Worm (Caenorhabditis elegans) whole organism, young adult: ENCODE measurements around the gene str-233.

ENCODE experiments used
- B0336.3 ChIP-seq: fragments of 200-800 bp; sonication (Bioruptor generic); IDR thresholded peaks from 2 replicates; pipeline ENCODE4 v1.3.6; 2022; ENCODE audit warnings: missing genetic modification characterization, missing compliant biosample characterization
- D2030.7 ChIP-seq: fragments of 200-800 bp; sonication (Bioruptor generic); IDR thresholded peaks from 2 replicates; pipeline ENCODE4 v1.3.6; 2022; ENCODE audit warnings: missing genetic modification reagents, missing genetic modification characterization, missing compliant biosample characterization
- F23B12.7 ChIP-seq: sonication (generic microtip); optimal IDR thresholded peaks from 2 replicates; lab custom pipeline; 2017; ENCODE audit warnings: missing genetic modification characterization, mild to moderate bottlenecking, missing compliant biosample characterization, antibody characterized with exemption, moderate library complexity; ENCODE audit not compliant: insufficient read depth
- F39B2.1 ChIP-seq: fragments of 200-800 bp; sonication (Bioruptor generic); IDR thresholded peaks from 2 replicates; pipeline ENCODE4 v1.3.6; 2022; ENCODE audit warnings: missing genetic modification reagents, missing genetic modification characterization, missing compliant biosample characterization
- K12H6.12 ChIP-seq: fragments of 200-800 bp; sonication (Bioruptor generic); optimal IDR thresholded peaks from 2 replicates; lab custom pipeline; 2018; ENCODE audit warnings: mild to moderate bottlenecking, missing genetic modification characterization, missing compliant biosample characterization
- T26A5.8 ChIP-seq: sonication (generic microtip); optimal IDR thresholded peaks from 2 replicates; lab custom pipeline; 2016; ENCODE audit warnings: missing genetic modification characterization, missing compliant biosample characterization
- Y53F4B.3 ChIP-seq: fragments of 200-800 bp; sonication (Bioruptor generic); IDR thresholded peaks from 2 replicates; pipeline ENCODE4 v1.3.6; 2022; ENCODE audit warnings: missing genetic modification reagents, missing genetic modification characterization, missing compliant biosample characterization
- Y53G8AR.9 ChIP-seq: fragments of 200-800 bp; sonication (Bioruptor generic); conservative IDR thresholded peaks from 2 replicates; pipeline ENCODE4 v1.3.6; 2022; ENCODE audit warnings: missing genetic modification reagents, missing genetic modification characterization, missing compliant biosample characterization
- Y79H2A.3 ChIP-seq: fragments of 200-800 bp; sonication (Bioruptor generic); conservative IDR thresholded peaks from 2 replicates; pipeline ENCODE4 v1.3.6; 2022; ENCODE audit warnings: missing genetic modification reagents, missing genetic modification characterization, missing compliant biosample characterization
- aptf-2 ChIP-seq: fragments of 200-800 bp; sonication (Bioruptor generic); conservative IDR thresholded peaks from 2 replicates; pipeline ENCODE4 v1.3.6; 2022; ENCODE audit warnings: missing genetic modification reagents, missing genetic modification characterization, missing compliant biosample characterization
- aptf-3 ChIP-seq: fragments of 200-800 bp; sonication (Bioruptor generic); IDR thresholded peaks from 2 replicates; pipeline ENCODE4 v1.3.6; 2022; ENCODE audit warnings: missing genetic modification characterization, missing compliant biosample characterization
- ccch-3 ChIP-seq: fragments of 200-800 bp; sonication (Bioruptor generic); optimal IDR thresholded peaks from 2 replicates; lab custom pipeline; 2018; ENCODE audit warnings: mild to moderate bottlenecking, missing genetic modification characterization, missing compliant biosample characterization
- cebp-1 ChIP-seq, 2 experiments: fragments of 200-800 bp in 1 of 2; sonication (Bioruptor generic) in 1 of 2; sonication (generic microtip) in 1 of 2; IDR thresholded peaks in 1 of 2; optimal IDR thresholded peaks in 1 of 2; 2 replicates each; pipeline versions ENCODE4 v1.3.6 to Lab custom; 2017 to 2022; ENCODE audit warnings: missing compliant biosample characterization in 2 of 2, missing genetic modification characterization in 2 of 2, mild to moderate bottlenecking in 1 of 2, missing genetic modification reagents in 1 of 2, moderate library complexity in 1 of 2
- ceh-40 ChIP-seq: fragments of 200-800 bp; sonication (Bioruptor generic); IDR thresholded peaks from 2 replicates; pipeline ENCODE4 v1.3.6; 2022; ENCODE audit warnings: missing genetic modification characterization, missing compliant biosample characterization
- ceh-91 ChIP-seq: fragments of 200-800 bp; sonication (Bioruptor generic); IDR thresholded peaks from 2 replicates; pipeline ENCODE4 v1.3.6; 2022; ENCODE audit warnings: missing genetic modification reagents, missing genetic modification characterization, missing compliant biosample characterization
- dpff-1 ChIP-seq: sonication (generic microtip); optimal IDR thresholded peaks from 2 replicates; lab custom pipeline; 2017; ENCODE audit warnings: mild to moderate bottlenecking, missing genetic modification characterization, missing compliant biosample characterization
- dpl-1 ChIP-seq: fragments of 150-350 bp; optimal IDR thresholded peaks from 2 replicates; lab custom pipeline; 2014; ENCODE audit warnings: missing biosample characterization, missing genetic modification reagents, missing genetic modification characterization
- efl-1 ChIP-seq: fragments of 150-350 bp; optimal IDR thresholded peaks from 2 replicates; lab custom pipeline; 2014; ENCODE audit warnings: missing biosample characterization, missing genetic modification reagents, missing genetic modification characterization
- egl-44 ChIP-seq: fragments of 200-800 bp; sonication (Bioruptor generic); IDR thresholded peaks from 2 replicates; pipeline ENCODE4 v1.3.6; 2022; ENCODE audit warnings: missing genetic modification reagents, missing genetic modification characterization, missing compliant biosample characterization
- egrh-3 ChIP-seq: fragments of 200-800 bp; sonication (Bioruptor generic); IDR thresholded peaks from 2 replicates; pipeline ENCODE4 v1.3.6; 2022; ENCODE audit warnings: missing genetic modification reagents, missing genetic modification characterization, missing compliant biosample characterization
- hrde-1 ChIP-seq: sonication (generic microtip); optimal IDR thresholded peaks from 2 replicates; lab custom pipeline; 2016; ENCODE audit warnings: missing genetic modification characterization, mild to moderate bottlenecking, missing compliant biosample characterization, moderate library complexity, missing genotype, missing genetic modification reagents, borderline replicate concordance
- hsf-1 ChIP-seq: fragments of 200-800 bp; sonication (Bioruptor generic); IDR thresholded peaks from 2 replicates; pipeline ENCODE4 v1.3.6; 2022; ENCODE audit warnings: missing genetic modification reagents, missing genetic modification characterization, missing compliant biosample characterization
- let-526 ChIP-seq: fragments of 200-800 bp; sonication (Bioruptor generic); IDR thresholded peaks from 2 replicates; pipeline ENCODE4 v1.3.6; 2022; ENCODE audit warnings: missing genetic modification reagents, missing genetic modification characterization, missing compliant biosample characterization
- let-607 ChIP-seq, 2 experiments: fragments of 200-800 bp in 1 of 2; sonication (Bioruptor generic) in 1 of 2; sonication (generic microtip) in 1 of 2; optimal IDR thresholded peaks; 2 replicates each; lab custom pipeline; 2016 to 2018; ENCODE audit warnings: mild to moderate bottlenecking in 2 of 2, missing compliant biosample characterization in 2 of 2, missing genetic modification characterization in 2 of 2, moderate library complexity in 2 of 2, missing genotype in 1 of 2
- lin-26 ChIP-seq: fragments of 200-800 bp; sonication (Bioruptor generic); IDR thresholded peaks from 2 replicates; pipeline ENCODE4 v1.3.6; 2022; ENCODE audit warnings: missing genetic modification reagents, missing genetic modification characterization, missing compliant biosample characterization
- lin-54 ChIP-seq: fragments of 200-800 bp; sonication (Bioruptor generic); optimal IDR thresholded peaks from 2 replicates; lab custom pipeline; 2018; ENCODE audit warnings: mild to moderate bottlenecking, missing genetic modification characterization, missing compliant biosample characterization
- lir-1 ChIP-seq: fragments of 200-800 bp; sonication (Bioruptor generic); conservative IDR thresholded peaks from 2 replicates; pipeline ENCODE4 v1.3.6; 2022; ENCODE audit warnings: missing genetic modification reagents, missing genetic modification characterization, missing compliant biosample characterization
- lsy-27 ChIP-seq: sonication (generic microtip); optimal IDR thresholded peaks from 2 replicates; lab custom pipeline; 2017; ENCODE audit warnings: missing genetic modification characterization, mild to moderate bottlenecking, missing compliant biosample characterization, antibody characterized with exemption, missing genotype, borderline replicate concordance; ENCODE audit not compliant: insufficient read depth
- madf-3 ChIP-seq: fragments of 200-800 bp; sonication (Bioruptor generic); IDR thresholded peaks from 2 replicates; pipeline ENCODE4 v1.3.6; 2022; ENCODE audit warnings: missing genetic modification reagents, missing genetic modification characterization, missing compliant biosample characterization
- madf-6 ChIP-seq: fragments of 200-800 bp; sonication (Bioruptor generic); IDR thresholded peaks from 2 replicates; pipeline ENCODE4 v1.3.6; 2022; ENCODE audit warnings: missing genetic modification reagents, missing genetic modification characterization, missing compliant biosample characterization
- madf-8 ChIP-seq: fragments of 200-800 bp; sonication (Bioruptor generic); conservative IDR thresholded peaks from 2 replicates; pipeline ENCODE4 v1.3.6; 2022; ENCODE audit warnings: missing genetic modification reagents, missing genetic modification characterization, missing compliant biosample characterization
- mes-4 ChIP-seq: sonication (generic microtip); optimal IDR thresholded peaks from 2 replicates; lab custom pipeline; 2016; ENCODE audit warnings: missing genotype, missing genetic modification characterization, missing compliant biosample characterization
- nhr-120 ChIP-seq: fragments of 200-800 bp; sonication (Bioruptor generic); IDR thresholded peaks from 2 replicates; pipeline ENCODE4 v1.3.6; 2022; ENCODE audit warnings: missing genetic modification characterization, missing compliant biosample characterization
- nhr-27 ChIP-seq: fragments of 200-800 bp; sonication (Bioruptor generic); optimal IDR thresholded peaks from 2 replicates; lab custom pipeline; 2018; ENCODE audit warnings: mild to moderate bottlenecking, missing genetic modification characterization, moderate library complexity, missing compliant biosample characterization
- nhr-90 ChIP-seq: sonication (generic microtip); optimal IDR thresholded peaks from 2 replicates; lab custom pipeline; 2016; ENCODE audit warnings: missing genotype, mild to moderate bottlenecking, missing genetic modification characterization, missing compliant biosample characterization
- pha-4 ChIP-seq: fragments of 150-350 bp; sonication (generic microtip); optimal IDR thresholded peaks from 2 replicates; lab custom pipeline; 2014; ENCODE audit warnings: missing biosample characterization, missing genetic modification reagents, missing genetic modification characterization
- sea-2 ChIP-seq: fragments of 200-800 bp; sonication (Bioruptor generic); IDR thresholded peaks from 2 replicates; pipeline ENCODE4 v1.3.6; 2022; ENCODE audit warnings: missing genetic modification characterization, missing compliant biosample characterization
- snpc-1.3 ChIP-seq: sonication (generic microtip); optimal IDR thresholded peaks from 2 replicates; lab custom pipeline; 2017; ENCODE audit warnings: missing genetic modification characterization, mild to moderate bottlenecking, missing compliant biosample characterization, antibody characterized with exemption, moderate library complexity, missing genotype, missing genetic modification reagents; ENCODE audit not compliant: insufficient read depth
- snpc-3.4 ChIP-seq: sonication (generic microtip); optimal IDR thresholded peaks from 2 replicates; lab custom pipeline; 2017; ENCODE audit warnings: missing genetic modification characterization, mild to moderate bottlenecking, missing compliant biosample characterization, antibody characterized with exemption, moderate library complexity, missing genotype, missing genetic modification reagents
- snpc-4 ChIP-seq, 5 experiments: fragments of 150-350 bp in 1 of 5; sonication (generic microtip) in 4 of 5; optimal IDR thresholded peaks; 2 replicates each; lab custom pipeline; 2014 to 2018; ENCODE audit warnings: missing genetic modification characterization in 5 of 5, missing biosample characterization in 3 of 5, antibody characterized with exemption in 2 of 5, mild to moderate bottlenecking in 2 of 5, missing compliant biosample characterization in 2 of 5, missing genotype in 2 of 5, moderate library complexity in 2 of 5, missing genetic modification reagents in 1 of 5
- tbx-9 ChIP-seq: sonication (generic microtip); optimal IDR thresholded peaks from 2 replicates; lab custom pipeline; 2016; ENCODE audit warnings: borderline replicate concordance, missing genetic modification characterization, inconsistent platforms, missing compliant biosample characterization
- xnd-1 ChIP-seq: sonication (generic microtip); optimal IDR thresholded peaks from 2 replicates; lab custom pipeline; 2016; ENCODE audit warnings: missing genotype, missing genetic modification reagents, missing genetic modification characterization, missing compliant biosample characterization
- ztf-22 ChIP-seq: fragments of 200-800 bp; sonication (Bioruptor generic); optimal IDR thresholded peaks from 2 replicates; lab custom pipeline; 2018; ENCODE audit warnings: mild to moderate bottlenecking, missing genetic modification characterization, moderate library complexity, missing compliant biosample characterization
- ztf-25 ChIP-seq: fragments of 200-800 bp; sonication (Bioruptor generic); IDR thresholded peaks from 2 replicates; pipeline ENCODE4 v1.3.6; 2022; ENCODE audit warnings: missing genetic modification reagents, missing genetic modification characterization, missing compliant biosample characterization
- ztf-26 ChIP-seq: sonication (generic microtip); optimal IDR thresholded peaks from 2 replicates; lab custom pipeline; 2017; ENCODE audit warnings: missing genetic modification characterization, missing compliant biosample characterization
- ztf-28 ChIP-seq: fragments of 200-800 bp; sonication (Bioruptor generic); IDR thresholded peaks from 2 replicates; pipeline ENCODE4 v1.3.6; 2022; ENCODE audit warnings: missing genetic modification reagents, missing genetic modification characterization, missing compliant biosample characterization
- ztf-6 ChIP-seq: fragments of 200-800 bp; sonication (Bioruptor generic); IDR thresholded peaks from 2 replicates; pipeline ENCODE4 v1.3.6; 2022; ENCODE audit warnings: missing genetic modification reagents, missing genetic modification characterization, missing compliant biosample characterization

The str-233 gene

ce11 chrV:16031571-16031970, 22.1 kb upstream of the str-233 start, which contains the start of gene T10C6.7:
Gene T10C6.7, minus strand, starts transcription at chrV:16031713.
- TF ChIP-seq madf-8 (GFP tag; lab: Robert Waterston, UW) (peak; percentile 69), lin-26 (no peak), Y79H2A.3 (GFP tag; lab: Robert Waterston, UW) (no peak), tbx-9 (tag; lab: Kevin White, UChicago) (no peak), let-526 (GFP tag; lab: Robert Waterston, UW) (no peak), snpc-4 (GFP tag; optimal IDR thresholded peaks at IDR 0.05; lab: Kevin White, UChicago) (no peak), snpc-4 (tag; optimal IDR thresholded peaks at IDR 0.05; lab: Kevin White, UChicago) (no peak), F23B12.7 (tag; lab: Kevin White, UChicago) (no peak), ztf-22 (GFP tag; lab: Kevin White, UChicago) (no peak), aptf-2 (GFP tag; lab: Robert Waterston, UW) (peak; percentile 100), madf-3 (GFP tag; lab: Robert Waterston, UW) (peak; percentile 39; the same call in 1 of the 2 replicates), hsf-1 (GFP tag; lab: Robert Waterston, UW) (no peak), lir-1 (0 out of 2 replicates have a peak, but pooled peaks have one; percentile 10), D2030.7 (peak; percentile 18; the same call in 1 of the 2 replicates), mes-4 (tag; lab: Kevin White, UChicago) (no peak), nhr-120 (GFP tag; lab: Robert Waterston, UW) (no peak), K12H6.12 (tag; lab: Kevin White, UChicago) (no peak), hrde-1 (tag; lab: Kevin White, UChicago) (no peak), sea-2 (GFP tag; lab: Robert Waterston, UW) (no peak), T26A5.8 (tag; lab: Kevin White, UChicago) (no peak), cebp-1 (GFP tag; IDR thresholded peaks at IDR 0.05; lab: Robert Waterston, UW) (no peak), cebp-1 (tag; optimal IDR thresholded peaks at IDR 0.05; lab: Kevin White, UChicago) (no peak), dpl-1 (GFP tag; lab: Kevin White, UChicago) (no peak), egrh-3 (GFP tag; lab: Robert Waterston, UW) (no peak), efl-1 (GFP tag; lab: Kevin White, UChicago) (peak; percentile 34), dpff-1 (tag; lab: Kevin White, UChicago) (no peak), pha-4 (tag; lab: Kevin White, UChicago) (no peak), xnd-1 (tag; lab: Kevin White, UChicago) (peak; percentile 7), ztf-28 (GFP tag; lab: Robert Waterston, UW) (no peak), nhr-27 (tag; lab: Kevin White, UChicago) (no peak), snpc-1.3 (no peak), ztf-25 (GFP tag; lab: Robert Waterston, UW) (no peak), ccch-3 (GFP tag; lab: Kevin White, UChicago) (no peak), Y53G8AR.9 (GFP tag; lab: Robert Waterston, UW) (no peak), egl-44 (GFP tag; lab: Robert Waterston, UW) (no peak), B0336.3 (GFP tag; lab: Robert Waterston, UW) (no peak), ceh-91 (no peak), aptf-3 (GFP tag; lab: Robert Waterston, UW) (peak; percentile 98), F39B2.1 (GFP tag; lab: Robert Waterston, UW) (no peak), nhr-90 (tag; lab: Kevin White, UChicago) (no peak), ztf-6 (no peak), Y53F4B.3 (GFP tag; lab: Robert Waterston, UW) (no peak), ceh-40 (GFP tag; lab: Robert Waterston, UW) (no peak), ztf-26 (tag; lab: Kevin White, UChicago) (no peak), madf-6 (GFP tag; lab: Robert Waterston, UW) (peak; percentile 87), let-607 (tag; optimal IDR thresholded peaks at IDR 0.05; lab: Kevin White, UChicago) (no peak), snpc-3.4 (tag; lab: Kevin White, UChicago) (no peak), lsy-27 (tag; lab: Kevin White, UChicago) (no peak), lin-54 (GFP tag; lab: Kevin White, UChicago) (no peak)
